Worm (Caenorhabditis elegans) whole organism, L4 larva: ENCODE measurements around the gene cpt-2.

Experiments
- mdl-1 ChIP-seq, 2 experiments: fragments of 150-350 bp in 1 of 2; sonication (generic microtip) in 1 of 2; optimal IDR thresholded peaks; 2 replicates each; lab custom pipeline; 2014 to 2017; ENCODE audit warnings: missing biosample characterization in 2 of 2, missing genetic modification characterization in 2 of 2
- nhr-102 ChIP-seq: sonication (generic microtip); optimal IDR thresholded peaks from 2 replicates; lab custom pipeline; 2016; ENCODE audit warnings: mild to moderate bottlenecking, missing genetic modification characterization, moderate library complexity, missing compliant biosample characterization
- snpc-4 ChIP-seq: fragments of 150-350 bp; optimal IDR thresholded peaks from 2 replicates; lab custom pipeline; 2014; ENCODE audit warnings: missing biosample characterization, missing genetic modification characterization
- unc-62 ChIP-seq, 3 experiments: fragments of 150-350 bp in 1 of 3; sonication (generic microtip); optimal IDR thresholded peaks in 2 of 3; peaks in 1 of 3; 1 replicate in 1 of 3; 2 replicates in 2 of 3; lab custom pipeline; 2014 to 2017; ENCODE audit warnings: missing biosample characterization in 3 of 3, missing genetic modification characterization in 3 of 3, missing genetic modification reagents in 3 of 3, missing genotype in 1 of 3

ce11 chrIV:11146492-11146891, 33.0 kb upstream of the cpt-2 start:
- TF ChIP-seq mdl-1 (tag; optimal IDR thresholded peaks at IDR 0.05; lab: Kevin White, UChicago) = no peak
- no peak for TF ChIP-seq nhr-102
- no peak for TF ChIP-seq unc-62 (GFP tag; optimal IDR thresholded peaks at IDR 0.05 in 1 of 2; lab: Kevin White, UChicago)
- TF ChIP-seq unc-62 (tag; optimal IDR thresholded peaks at IDR 0.05; lab: Kevin White, UChicago) = no peak
- no peak for TF ChIP-seq snpc-4
